Worm (Caenorhabditis elegans) whole organism, L3 larva: ENCODE results near the gene zipt-2.2.
"Not testable (repeated sequence)": the region's sequence is repeated elsewhere in the genome, so short reads cannot be mapped to it uniquely, and the experiment has no call there.

Source experiments
- ama-1 ChIP-seq: fragments of 150-350 bp; optimal IDR thresholded peaks from 2 replicates; lab custom pipeline; 2018
- ceh-28 ChIP-seq: fragments of 150-350 bp; optimal IDR thresholded peaks from 2 replicates; lab custom pipeline; 2014; ENCODE audit warnings: missing biosample characterization, missing genetic modification reagents, missing genetic modification characterization
- egl-27 ChIP-seq: sonication (generic microtip); optimal IDR thresholded peaks from 4 replicates; lab custom pipeline; 2017; ENCODE audit warnings: missing biosample characterization, missing genetic modification reagents, missing genetic modification characterization
- fkh-10 ChIP-seq: sonication (generic microtip); optimal IDR thresholded peaks from 2 replicates; lab custom pipeline; 2017; ENCODE audit warnings: missing biosample characterization, missing genetic modification reagents, missing genetic modification characterization
- fkh-2 ChIP-seq: fragments of 150-350 bp; optimal IDR thresholded peaks from 2 replicates; lab custom pipeline; 2014; ENCODE audit warnings: missing biosample characterization, missing genetic modification reagents, missing genetic modification characterization
- lin-39 ChIP-seq: fragments of 150-350 bp; optimal IDR thresholded peaks from 2 replicates; lab custom pipeline; 2018; ENCODE audit warnings: missing biosample characterization, missing genetic modification reagents, missing genetic modification characterization
- mdl-1 ChIP-seq: fragments of 150-350 bp; optimal IDR thresholded peaks from 2 replicates; lab custom pipeline; 2014; ENCODE audit warnings: missing biosample characterization, missing genetic modification characterization
- pqm-1 ChIP-seq: fragments of 150-350 bp; optimal IDR thresholded peaks from 2 replicates; lab custom pipeline; 2017; ENCODE audit warnings: missing biosample characterization, missing genetic modification characterization, inconsistent platforms
- snpc-4 ChIP-seq: fragments of 150-350 bp; optimal IDR thresholded peaks from 2 replicates; lab custom pipeline; 2014; ENCODE audit warnings: missing biosample characterization, missing genetic modification characterization
- unc-62 ChIP-seq: fragments of 150-350 bp; sonication (generic microtip); optimal IDR thresholded peaks from 4 replicates; lab custom pipeline; 2014; ENCODE audit warnings: missing biosample characterization, missing genetic modification reagents, missing genetic modification characterization

- TF ChIP-seq lin-39 (tag; lab: Kevin White, UChicago); ama-1; unc-62 (GFP tag; lab: Kevin White, UChicago); pqm-1 (tag; lab: Kevin White, UChicago); fkh-2 (tag; lab: Kevin White, UChicago); fkh-10; ceh-28 (tag; lab: Kevin White, UChicago); snpc-4 (tag; lab: Kevin White, UChicago); egl-27 (tag; lab: Kevin White, UChicago); mdl-1 (tag; lab: Kevin White, UChicago): not testable (repeated sequence)
Measured at ce11 chrIV:4197167-4197566, 38.0 kb downstream of the zipt-2.2 start, which contains the start of gene cyp-25A6.
